Worm (Caenorhabditis elegans): ENCODE data around the gene rif-1.2.

- TF ChIP-seq ceh-13 (GFP tag; optimal IDR thresholded peaks at IDR 0.05) (no peak), ets-7 (tag; optimal IDR thresholded peaks at IDR 0.05) (no peak), ama-1 (optimal IDR thresholded peaks at IDR 0.05) (no peak), tbx-37 (GFP tag; conservative IDR thresholded peaks at IDR 0.05) (no peak), F13C5.2 (tag; optimal IDR thresholded peaks at IDR 0.05) (no peak), flt-1 (GFP tag; IDR thresholded peaks at IDR 0.05) (no peak), tra-4 (tag; optimal IDR thresholded peaks at IDR 0.05) (no peak), hmbx-1 (tag; optimal IDR thresholded peaks at IDR 0.05) (no peak), B0310.2 (tag; optimal IDR thresholded peaks at IDR 0.05) (no peak), sea-1 (GFP tag; conservative IDR thresholded peaks at IDR 0.05) (no peak)
Observed at ce11 chrX:12346729-12347128, 24.5 kb downstream of the rif-1.2 start, which contains the start of gene F42F12.11.
